Fruit fly (Drosophila melanogaster): ENCODE measurements around the gene MED31.

MED31 gene

dm6 chr3R:4649880-4650493 is 8.2 kb downstream of the MED31 start (continued):
- TF ChIP-seq CG13424 (tag; optimal IDR thresholded peaks at IDR 0.05) (no peak), Elba2 (GFP tag; optimal IDR thresholded peaks at IDR 0.05) (no peak), Hr39 (optimal IDR thresholded peaks at IDR 0.05) (no peak), pnt (GFP tag; optimal IDR thresholded peaks at IDR 0.05) (no peak), CG3407 (GFP tag; optimal IDR thresholded peaks at IDR 0.05) (no peak), CG14860 (GFP tag; IDR thresholded peaks at IDR 0.05; ENCODE audit: partially characterized antibody) (no peak), Atf6 (GFP tag; IDR thresholded peaks at IDR 0.05) (no peak), CG15601 (tag; optimal IDR thresholded peaks at IDR 0.05) (no peak), Pdp1 (GFP tag; optimal IDR thresholded peaks at IDR 0.05) (peak in 1 of 2 experiments; percentile 75), CG6254 (GFP tag; optimal IDR thresholded peaks at IDR 0.05) (no peak), Ets97D (GFP tag; optimal IDR thresholded peaks at IDR 0.05) (no peak), Rfx (GFP tag; IDR thresholded peaks at IDR 0.05) (peak; percentile 16; the same call in 1 of the 2 replicates), CG34422 (GFP tag; IDR thresholded peaks at IDR 0.05) (peak; percentile 42; the same call in 1 of the 3 replicates), CG33557 (GFP tag; optimal IDR thresholded peaks at IDR 0.05) (no peak), dmrt99B (tag; optimal IDR thresholded peaks at IDR 0.05) (no peak), tap (tag; optimal IDR thresholded peaks at IDR 0.05) (no peak), stwl (tag; optimal IDR thresholded peaks at IDR 0.05) (no peak), danr (GFP tag; IDR thresholded peaks at IDR 0.05) (no peak), sima (GFP tag; optimal IDR thresholded peaks at IDR 0.05) (no peak), CG1529 (GFP tag; optimal IDR thresholded peaks at IDR 0.05) (no peak), CG15011 (GFP tag; optimal IDR thresholded peaks at IDR 0.05) (no peak), stc (GFP tag; IDR thresholded peaks at IDR 0.05) (no peak), croc (GFP tag; conservative IDR thresholded peaks at IDR 0.05) (no peak), sens (GFP tag) (no peak), CG15479 (GFP tag; optimal IDR thresholded peaks at IDR 0.05) (peak; percentile 36), CG43689 (GFP tag; IDR thresholded peaks at IDR 0.05) (no peak), psq (GFP tag; optimal IDR thresholded peaks at IDR 0.05) (peak; percentile 88), chinmo (GFP tag; IDR thresholded peaks at IDR 0.05; ENCODE audit: partially characterized antibody) (0 out of 4 replicates have a peak, but pooled peaks have one; percentile 52), MBD-R2 (GFP tag; IDR thresholded peaks at IDR 0.05) (no peak), Stat92E (GFP tag; optimal IDR thresholded peaks at IDR 0.05) (no peak), Hey (tag; optimal IDR thresholded peaks at IDR 0.05) (no peak), fd102C (GFP tag; optimal IDR thresholded peaks at IDR 0.05) (no peak), Med (GFP tag) (peak; percentile 18), grau (tag; optimal IDR thresholded peaks at IDR 0.05) (no peak), H2.0 (GFP tag; IDR thresholded peaks at IDR 0.05) (no peak), slp2 (GFP tag; optimal IDR thresholded peaks at IDR 0.05) (no peak), otp (GFP tag; IDR thresholded peaks at IDR 0.05) (no peak), sd (tag; optimal IDR thresholded peaks at IDR 0.05) (peak; percentile 4), gsb (GFP tag; IDR thresholded peaks at IDR 0.05) (no peak), tup (GFP tag; optimal IDR thresholded peaks at IDR 0.05) (no peak), odd (GFP tag; optimal IDR thresholded peaks at IDR 0.05) (no peak), CG14050 (GFP tag; IDR thresholded peaks at IDR 0.05) (no peak), CG1832 (GFP tag; optimal IDR thresholded peaks at IDR 0.05) (peak; percentile 43), rib (GFP tag; IDR thresholded peaks at IDR 0.05) (0 out of 2 replicates have a peak, but pooled peaks have one; percentile 30), CG3726 (GFP tag; IDR thresholded peaks at IDR 0.05) (0 out of 3 replicates have a peak, but pooled peaks have one; percentile 49), Deaf1 (tag; optimal IDR thresholded peaks at IDR 0.05) (peak; percentile 64), CG4404 (GFP tag; IDR thresholded peaks at IDR 0.05) (no peak)
